Worm (Caenorhabditis elegans) whole organism, L1 larva: ENCODE measurements around the gene mig-38.

Source experiments
- C04F5.9 ChIP-seq: sonication (generic microtip); optimal IDR thresholded peaks from 2 replicates; lab custom pipeline; 2016; ENCODE audit warnings: missing genetic modification characterization, missing compliant biosample characterization
- C34B4.2 ChIP-seq: sonication (generic microtip); optimal IDR thresholded peaks from 2 replicates; lab custom pipeline; 2017; ENCODE audit warnings: mild to moderate bottlenecking, missing genetic modification characterization, missing compliant biosample characterization
- F16B12.6 ChIP-seq: fragments of 150-350 bp; optimal IDR thresholded peaks from 2 replicates; lab custom pipeline; 2014; ENCODE audit warnings: missing biosample characterization, missing genetic modification characterization
- alr-1 ChIP-seq: fragments of 200-800 bp; sonication (Bioruptor generic); optimal IDR thresholded peaks from 2 replicates; lab custom pipeline; 2018; ENCODE audit warnings: borderline replicate concordance, mild to moderate bottlenecking, missing genetic modification characterization, missing compliant biosample characterization
- aly-2 ChIP-seq: fragments of 150-350 bp; optimal IDR thresholded peaks from 2 replicates; lab custom pipeline; 2014; ENCODE audit warnings: missing biosample characterization, missing genetic modification characterization
- ama-1 ChIP-seq: fragments of 150-350 bp; optimal IDR thresholded peaks from 2 replicates; lab custom pipeline; 2014
- blmp-1 ChIP-seq: fragments of 150-350 bp; optimal IDR thresholded peaks from 2 replicates; lab custom pipeline; 2014; ENCODE audit warnings: missing biosample characterization, missing genetic modification characterization
- ceh-82 ChIP-seq, 3 experiments: fragments of 150-350 bp in 1 of 3; sonication (generic microtip) in 2 of 3; optimal IDR thresholded peaks; 2 replicates each; lab custom pipeline; 2014 to 2017; ENCODE audit warnings: missing biosample characterization in 3 of 3, missing genetic modification characterization in 3 of 3
- ceh-88 ChIP-seq: fragments of 200-800 bp; sonication (Bioruptor generic); IDR thresholded peaks from 2 replicates; pipeline ENCODE4 v1.3.6; 2022; ENCODE audit warnings: missing genetic modification characterization, missing compliant biosample characterization
- ceh-90 ChIP-seq: sonication (generic microtip); optimal IDR thresholded peaks from 2 replicates; lab custom pipeline; 2016; ENCODE audit warnings: missing genetic modification characterization, missing compliant biosample characterization
- dpl-1 ChIP-seq, 3 experiments: fragments of 150-350 bp in 2 of 3; sonication (generic microtip) in 1 of 3; optimal IDR thresholded peaks; 2 replicates each; lab custom pipeline; 2014 to 2017; ENCODE audit warnings: missing biosample characterization in 3 of 3, missing genetic modification characterization in 3 of 3, missing genetic modification reagents in 3 of 3
- efl-1 ChIP-seq, 4 experiments: fragments of 150-350 bp; optimal IDR thresholded peaks in 3 of 4; peaks in 1 of 4; 1 replicate in 1 of 4; 2 replicates in 3 of 4; lab custom pipeline; 2014; ENCODE audit warnings: missing biosample characterization in 2 of 4, missing genetic modification characterization in 2 of 4, missing genetic modification reagents in 2 of 4
- egl-13 ChIP-seq: sonication (generic microtip); optimal IDR thresholded peaks from 2 replicates; lab custom pipeline; 2016; ENCODE audit warnings: missing genotype, missing genetic modification reagents, missing genetic modification characterization, missing compliant biosample characterization
- egl-27 ChIP-seq, 2 experiments: fragments of 150-350 bp in 1 of 2; sonication (generic microtip); optimal IDR thresholded peaks; 3 replicates each; lab custom pipeline; 2017 to 2018; ENCODE audit warnings: missing biosample characterization in 2 of 2, missing genetic modification characterization in 2 of 2, missing genetic modification reagents in 2 of 2
- elt-3 ChIP-seq, 6 experiments: fragments of 150-350 bp in 1 of 6; sonication (generic microtip); optimal IDR thresholded peaks; 2 replicates each; lab custom pipeline; 2017 to 2018; ENCODE audit warnings: missing biosample characterization in 6 of 6, missing genetic modification characterization in 6 of 6, inconsistent platforms in 1 of 6
- fkh-10 ChIP-seq: sonication (generic microtip); optimal IDR thresholded peaks from 2 replicates; lab custom pipeline; 2017; ENCODE audit warnings: missing biosample characterization, missing genetic modification reagents, missing genetic modification characterization
- fkh-4 ChIP-seq: sonication (generic microtip); optimal IDR thresholded peaks from 2 replicates; lab custom pipeline; 2016; ENCODE audit warnings: missing compliant biosample characterization, missing genetic modification characterization, borderline replicate concordance
- fkh-8 ChIP-seq: sonication (generic microtip); optimal IDR thresholded peaks from 2 replicates; lab custom pipeline; 2016; ENCODE audit warnings: mild to moderate bottlenecking, missing genetic modification characterization, missing compliant biosample characterization
- fos-1 ChIP-seq: fragments of 150-350 bp; optimal IDR thresholded peaks from 2 replicates; lab custom pipeline; 2014; ENCODE audit warnings: missing biosample characterization, missing genetic modification characterization
- hlh-17 ChIP-seq: fragments of 200-800 bp; sonication (Bioruptor generic); optimal IDR thresholded peaks from 2 replicates; lab custom pipeline; 2018; ENCODE audit warnings: missing genetic modification characterization, mild to moderate bottlenecking, missing compliant biosample characterization, moderate library complexity, borderline replicate concordance
- hpl-2 ChIP-seq: fragments of 150-350 bp; optimal IDR thresholded peaks from 2 replicates; lab custom pipeline; 2014; ENCODE audit warnings: missing biosample characterization, missing genetic modification reagents, missing genetic modification characterization
- irx-1 ChIP-seq: sonication (generic microtip); optimal IDR thresholded peaks from 2 replicates; lab custom pipeline; 2016; ENCODE audit warnings: missing genetic modification characterization, missing compliant biosample characterization
- lin-14 ChIP-seq: fragments of 200-800 bp; sonication (Bioruptor generic); optimal IDR thresholded peaks from 2 replicates; lab custom pipeline; 2018; ENCODE audit warnings: mild to moderate bottlenecking, missing genetic modification characterization, moderate library complexity, missing compliant biosample characterization
- lin-39 ChIP-seq: fragments of 150-350 bp; optimal IDR thresholded peaks from 2 replicates; lab custom pipeline; 2014; ENCODE audit warnings: missing biosample characterization, missing genetic modification reagents, missing genetic modification characterization
- lsy-2 ChIP-seq, 2 experiments: fragments of 150-350 bp; optimal IDR thresholded peaks; 2 replicates each; lab custom pipeline; 2014; ENCODE audit warnings: missing biosample characterization in 2 of 2, missing genetic modification characterization in 2 of 2
- mab-9 ChIP-seq: fragments of 200-800 bp; sonication (Bioruptor generic); IDR thresholded peaks from 2 replicates; pipeline ENCODE4 v1.3.6; 2022; ENCODE audit warnings: missing genetic modification reagents, missing genetic modification characterization, missing compliant biosample characterization
- mdl-1 ChIP-seq, 2 experiments: fragments of 150-350 bp; optimal IDR thresholded peaks; 2 replicates each; lab custom pipeline; 2014 to 2017; ENCODE audit warnings: missing biosample characterization in 2 of 2, missing genetic modification characterization in 2 of 2, inconsistent platforms in 1 of 2
- nhr-12 ChIP-seq: sonication (generic microtip); optimal IDR thresholded peaks from 2 replicates; lab custom pipeline; 2017; ENCODE audit warnings: missing biosample characterization, missing genetic modification characterization
- nhr-20 ChIP-seq: sonication (generic microtip); optimal IDR thresholded peaks from 2 replicates; lab custom pipeline; 2016; ENCODE audit warnings: mild to moderate bottlenecking, missing genetic modification characterization, missing compliant biosample characterization
- nhr-76 ChIP-seq: sonication (generic microtip); optimal IDR thresholded peaks from 2 replicates; lab custom pipeline; 2017; ENCODE audit warnings: missing biosample characterization, missing genetic modification characterization
- nhr-85 ChIP-seq: sonication (generic microtip); peaks from one replicate; lab custom pipeline; 2016; ENCODE audit warnings: missing genetic modification characterization, inconsistent platforms, missing compliant biosample characterization
- nhr-90 ChIP-seq: sonication (generic microtip); optimal IDR thresholded peaks from 2 replicates; lab custom pipeline; 2016; ENCODE audit warnings: mild to moderate bottlenecking, missing genetic modification characterization, missing compliant biosample characterization; ENCODE audit not compliant: poor library complexity
- pag-3 ChIP-seq: sonication (generic microtip); optimal IDR thresholded peaks from 2 replicates; lab custom pipeline; 2017; ENCODE audit warnings: missing genetic modification characterization, mild to moderate bottlenecking, missing compliant biosample characterization, antibody characterized with exemption, borderline replicate concordance; ENCODE audit not compliant: insufficient read depth
- pax-3 ChIP-seq: fragments of 200-800 bp; sonication (Bioruptor generic); optimal IDR thresholded peaks from 2 replicates; lab custom pipeline; 2018; ENCODE audit warnings: mild to moderate bottlenecking, missing genetic modification characterization, moderate library complexity, missing compliant biosample characterization
- rnt-1 ChIP-seq: sonication (generic microtip); optimal IDR thresholded peaks from 2 replicates; lab custom pipeline; 2016; ENCODE audit warnings: mild to moderate bottlenecking, missing genetic modification characterization, moderate library complexity, missing compliant biosample characterization
- snpc-4 ChIP-seq: fragments of 150-350 bp; optimal IDR thresholded peaks from 2 replicates; lab custom pipeline; 2014; ENCODE audit warnings: missing biosample characterization, missing genetic modification characterization
- sox-4 ChIP-seq: sonication (generic microtip); optimal IDR thresholded peaks from 2 replicates; lab custom pipeline; 2016; ENCODE audit warnings: missing genetic modification characterization, missing compliant biosample characterization
- sptf-1 ChIP-seq: fragments of 150-350 bp; optimal IDR thresholded peaks from 2 replicates; lab custom pipeline; 2014; ENCODE audit warnings: missing biosample characterization, missing genetic modification characterization
- swsn-7 ChIP-seq: sonication (generic microtip); optimal IDR thresholded peaks from 2 replicates; lab custom pipeline; 2016; ENCODE audit warnings: missing genetic modification characterization, missing compliant biosample characterization
- unc-30 ChIP-seq: sonication (generic microtip); optimal IDR thresholded peaks from 2 replicates; lab custom pipeline; 2017; ENCODE audit warnings: missing biosample characterization, missing genetic modification characterization
- unc-62 ChIP-seq: fragments of 150-350 bp; optimal IDR thresholded peaks from 2 replicates; lab custom pipeline; 2014; ENCODE audit warnings: missing biosample characterization, missing genetic modification reagents, missing genetic modification characterization
- unc-86 ChIP-seq: sonication (generic microtip); optimal IDR thresholded peaks from 2 replicates; lab custom pipeline; 2016; ENCODE audit warnings: missing genetic modification characterization, missing compliant biosample characterization
- vab-15 ChIP-seq: sonication (generic microtip); optimal IDR thresholded peaks from 2 replicates; lab custom pipeline; 2017; ENCODE audit warnings: missing genotype, mild to moderate bottlenecking, missing genetic modification characterization, missing compliant biosample characterization
- zag-1 ChIP-seq: fragments of 150-350 bp; optimal IDR thresholded peaks from 2 replicates; lab custom pipeline; 2014; ENCODE audit warnings: missing biosample characterization, missing genetic modification characterization
- ztf-11 ChIP-seq, 2 experiments: sonication (generic microtip); optimal IDR thresholded peaks; 2 replicates each; lab custom pipeline; 2016 to 2017; ENCODE audit warnings: missing genetic modification characterization in 2 of 2, missing biosample characterization in 1 of 2, missing compliant biosample characterization in 1 of 2
- ztf-4 ChIP-seq: fragments of 150-350 bp; optimal IDR thresholded peaks from 2 replicates; lab custom pipeline; 2014; ENCODE audit warnings: missing biosample characterization, missing genetic modification characterization

The mig-38 gene

ce11 chrIV:11594191-11594673, at the start of gene mig-38 (continued):
- TF ChIP-seq pax-3 (tag; lab: Kevin White, UChicago) (no peak), aly-2 (peak; percentile 19), fkh-10 (GFP tag; lab: Kevin White, UChicago) (peak; percentile 51), zag-1 (no peak), nhr-12 (tag; lab: Kevin White, UChicago) (no peak), egl-13 (peak; percentile 63), fos-1 (tag; lab: Kevin White, UChicago) (no peak), ceh-90 (tag; lab: Kevin White, UChicago) (no peak), dpl-1 (GFP tag; optimal IDR thresholded peaks at IDR 0.05; lab: Kevin White, UChicago) (peak in 1 of 3 experiments; percentile 15), irx-1 (tag; lab: Kevin White, UChicago) (no peak), lsy-2 (tag; optimal IDR thresholded peaks at IDR 0.05; lab: Kevin White, UChicago) (peak; percentile 34 to 42), egl-27 (tag; optimal IDR thresholded peaks at IDR 0.05; lab: Kevin White, UChicago) (no peak), ceh-88 (GFP tag; lab: Robert Waterston, UW) (no peak), rnt-1 (tag; lab: Kevin White, UChicago) (peak; percentile 39), ama-1 (lab: Kevin White, UChicago) (peak; percentile 93), unc-86 (peak; percentile 44), lin-39 (tag; lab: Kevin White, UChicago) (no peak), nhr-90 (no peak), lin-14 (GFP tag; lab: Kevin White, UChicago) (peak; percentile 75), snpc-4 (no peak), nhr-85 (tag; lab: Kevin White, UChicago) (peak; percentile 65), ztf-4 (tag; lab: Kevin White, UChicago) (no peak), F16B12.6 (no peak), pag-3 (tag; lab: Kevin White, UChicago) (no peak), sptf-1 (tag; lab: Kevin White, UChicago) (no peak), efl-1 (optimal IDR thresholded peaks at IDR 0.05; lab: Kevin White, UChicago) (peak in 1 of 2 experiments; percentile 24), efl-1 (GFP tag; optimal IDR thresholded peaks at IDR 0.05 in 1 of 2; lab: Kevin White, UChicago) (no peak), blmp-1 (tag; lab: Kevin White, UChicago) (peak; percentile 32), unc-30 (tag; lab: Kevin White, UChicago) (no peak), hpl-2 (no peak), vab-15 (no peak), ztf-11 (tag; optimal IDR thresholded peaks at IDR 0.05; lab: Kevin White, UChicago) (peak in 1 of 2 experiments; percentile 14)

- TF ChIP-seq ceh-82 (tag; optimal IDR thresholded peaks at IDR 0.05; lab: Kevin White, UChicago), result no peak
- no peak for TF ChIP-seq efl-1 (optimal IDR thresholded peaks at IDR 0.05; lab: Kevin White, UChicago)
- peak in 1 of 2 experiments; percentile 29 for TF ChIP-seq efl-1 (GFP tag; optimal IDR thresholded peaks at IDR 0.05 in 1 of 2; lab: Kevin White, UChicago)
Measured at ce11 chrIV:11548671-11549070, 45.4 kb upstream of the mig-38 start, which contains the start of gene M04B2.7. M04B2.7 (minus strand) TSS chrIV:11548771.

- peak in 5 of 6 experiments; percentile 17 to 84 (median 58) for TF ChIP-seq elt-3 (tag; optimal IDR thresholded peaks at IDR 0.05; lab: Kevin White, UChicago)
- peak in 1 of 2 experiments; percentile 89 for TF ChIP-seq mdl-1 (tag; optimal IDR thresholded peaks at IDR 0.05; lab: Kevin White, UChicago)
- peak; percentile 77 for TF ChIP-seq nhr-20 (tag; lab: Kevin White, UChicago)
- TF ChIP-seq sox-4 (tag; lab: Kevin White, UChicago), result no peak
- TF ChIP-seq egl-27 (tag; optimal IDR thresholded peaks at IDR 0.05; lab: Kevin White, UChicago), result no peak
- peak; percentile 76 for TF ChIP-seq lin-14 (GFP tag; lab: Kevin White, UChicago)
- no peak for TF ChIP-seq hlh-17 (GFP tag; lab: Kevin White, UChicago)
- no peak for TF ChIP-seq mab-9
- TF ChIP-seq fos-1 (tag; lab: Kevin White, UChicago), result peak; percentile 73
- no peak for TF ChIP-seq unc-62 (GFP tag; lab: Kevin White, UChicago)
- no peak for TF ChIP-seq fkh-4
- TF ChIP-seq efl-1 (optimal IDR thresholded peaks at IDR 0.05; lab: Kevin White, UChicago), result peak; percentile 61 to 74
- TF ChIP-seq efl-1 (GFP tag; optimal IDR thresholded peaks at IDR 0.05 in 1 of 2; lab: Kevin White, UChicago), result peak; percentile 60 to 97
- TF ChIP-seq lsy-2 (tag; optimal IDR thresholded peaks at IDR 0.05; lab: Kevin White, UChicago), result peak; percentile 65 to 87
- TF ChIP-seq nhr-76, result no peak
- TF ChIP-seq ceh-82 (tag; optimal IDR thresholded peaks at IDR 0.05; lab: Kevin White, UChicago), result peak; percentile 49 to 79 (median 65)
- TF ChIP-seq alr-1 (tag; lab: Kevin White, UChicago), result no peak
- TF ChIP-seq pax-3 (tag; lab: Kevin White, UChicago), result peak; percentile 20
- TF ChIP-seq C04F5.9 (tag; lab: Kevin White, UChicago), result peak; percentile 89
- peak; percentile 37 for TF ChIP-seq fkh-8 (tag; lab: Kevin White, UChicago)
- no peak for TF ChIP-seq ceh-90 (tag; lab: Kevin White, UChicago)
- TF ChIP-seq C34B4.2, result no peak
- TF ChIP-seq swsn-7 (tag; lab: Kevin White, UChicago), result peak; percentile 80
- TF ChIP-seq blmp-1 (tag; lab: Kevin White, UChicago), result peak; percentile 52
- TF ChIP-seq rnt-1 (tag; lab: Kevin White, UChicago), result peak; percentile 91
- TF ChIP-seq ceh-88 (GFP tag; lab: Robert Waterston, UW), result peak; percentile 29; the same call in 1 of the 2 replicates
Measured at ce11 chrIV:11549694-11550093, 44.4 kb upstream of the mig-38 start.
